Worm (Caenorhabditis elegans): ENCODE data around the gene glf-1.

The glf-1 gene

ce11 chrIV:5879853-5880252, 5.8 kb upstream of the glf-1 start, which contains the start of gene srv-22:
Gene srv-22 (minus strand): TSS chrIV:5879953.
- TF ChIP-seq zag-1 (tag; optimal IDR thresholded peaks at IDR 0.05) (no peak), fkh-8 (tag; optimal IDR thresholded peaks at IDR 0.05) (no peak), blmp-1 (tag; optimal IDR thresholded peaks at IDR 0.05) (no peak), nhr-76 (tag; optimal IDR thresholded peaks at IDR 0.05) (no peak)

ce11 chrIV:5884500-5884899, 1.1 kb upstream of the glf-1 start, which contains the start of gene H04M03.11:
Gene H04M03.11 (minus strand): TSS chrIV:5884600.
- TF ChIP-seq unc-130 (tag; optimal IDR thresholded peaks at IDR 0.05) (no peak), zag-1 (tag; optimal IDR thresholded peaks at IDR 0.05) (no peak), tbx-2 (tag; optimal IDR thresholded peaks at IDR 0.05) (no peak), pqm-1 (tag; optimal IDR thresholded peaks at IDR 0.05) (no peak), sup-37 (GFP tag; optimal IDR thresholded peaks at IDR 0.05) (no peak), lir-3 (tag; optimal IDR thresholded peaks at IDR 0.05; ENCODE audit: poor library complexity) (no peak)

ce11 chrIV:5886605-5887004, 970 bp downstream of the glf-1 start:
- TF ChIP-seq rnt-1 (tag; optimal IDR thresholded peaks at IDR 0.05) = no peak
- peak; percentile 55 for TF ChIP-seq blmp-1 (tag; optimal IDR thresholded peaks at IDR 0.05)
- no peak for TF ChIP-seq lsy-2 (tag; optimal IDR thresholded peaks at IDR 0.05)
- TF ChIP-seq mdl-1 (tag; optimal IDR thresholded peaks at IDR 0.05) = no peak
- TF ChIP-seq efl-1 (optimal IDR thresholded peaks at IDR 0.05) = no peak
- TF ChIP-seq efl-1 (GFP tag; optimal IDR thresholded peaks at IDR 0.05 in 1 of 2) = peak in 1 of 2 experiments; percentile 63
- no peak for TF ChIP-seq hlh-17 (GFP tag; optimal IDR thresholded peaks at IDR 0.05; ENCODE audit: borderline replicate concordance)
- no peak for TF ChIP-seq nhr-11 (tag; optimal IDR thresholded peaks at IDR 0.05)
- no peak for TF ChIP-seq hpl-2 (GFP tag; optimal IDR thresholded peaks at IDR 0.05)

ce11 chrIV:5891265-5891664, 5.6 kb downstream of the glf-1 start, which contains the start of gene H04M03.3:
Gene H04M03.3 (plus strand): TSS chrIV:5891565.
- TF ChIP-seq xbp-1 (tag; optimal IDR thresholded peaks at IDR 0.05) (no peak), lsy-2 (tag; optimal IDR thresholded peaks at IDR 0.05) (no peak), ztf-4 (tag; optimal IDR thresholded peaks at IDR 0.05) (no peak), mdl-1 (tag; optimal IDR thresholded peaks at IDR 0.05) (no peak), ztf-11 (tag; optimal IDR thresholded peaks at IDR 0.05) (no peak), sptf-1 (tag; optimal IDR thresholded peaks at IDR 0.05) (no peak), jun-1 (tag; optimal IDR thresholded peaks at IDR 0.05) (no peak), blmp-1 (tag; optimal IDR thresholded peaks at IDR 0.05) (no peak), lin-39 (tag; optimal IDR thresholded peaks at IDR 0.05) (no peak), snu-23 (GFP tag; optimal IDR thresholded peaks at IDR 0.05) (no peak), hlh-17 (GFP tag; optimal IDR thresholded peaks at IDR 0.05; ENCODE audit: borderline replicate concordance) (no peak)

ce11 chrIV:5895190-5895589, 9.6 kb downstream of the glf-1 start, which contains the start of gene nspb-6:
Gene nspb-6 (plus strand): TSS chrIV:5895490.
- no peak for TF ChIP-seq ceh-88 (GFP tag; IDR thresholded peaks at IDR 0.05)
- no peak for TF ChIP-seq C34B4.2 (tag; optimal IDR thresholded peaks at IDR 0.05)
- TF ChIP-seq C16A3.4 (tag; optimal IDR thresholded peaks at IDR 0.05) = no peak
- TF ChIP-seq lin-39 (tag; optimal IDR thresholded peaks at IDR 0.05) = no peak

- TF ChIP-seq lin-39 (tag; optimal IDR thresholded peaks at IDR 0.05) = no peak
- TF ChIP-seq snpc-4 (tag; optimal IDR thresholded peaks at IDR 0.05) = no peak
- TF ChIP-seq lin-13 (GFP tag; optimal IDR thresholded peaks at IDR 0.05) = no peak
- TF ChIP-seq sup-37 (GFP tag; optimal IDR thresholded peaks at IDR 0.05) = no peak
- no peak for TF ChIP-seq lin-14 (GFP tag; optimal IDR thresholded peaks at IDR 0.05)
- TF ChIP-seq sptf-1 (tag; optimal IDR thresholded peaks at IDR 0.05) = no peak
- no peak for TF ChIP-seq C34B4.2 (tag; optimal IDR thresholded peaks at IDR 0.05)
- no peak for TF ChIP-seq nhr-28 (tag; optimal IDR thresholded peaks at IDR 0.05)
- TF ChIP-seq xbp-1 (tag; optimal IDR thresholded peaks at IDR 0.05) = no peak
- TF ChIP-seq fos-1 (tag; optimal IDR thresholded peaks at IDR 0.05) = no peak
- no peak for TF ChIP-seq fkh-4 (tag; optimal IDR thresholded peaks at IDR 0.05; ENCODE audit: borderline replicate concordance)
Measured at ce11 chrIV:5896341-5896740, 10.7 kb downstream of the glf-1 start, which contains the start of gene pck-3. Gene pck-3 (plus strand): TSS chrIV:5896641.
